Worm (Caenorhabditis elegans) whole organism, L1 larva: ENCODE measurements around the gene Y34B4A.4.
A peak's percentile ranks its signal among the peaks of the same experiment; 100 is the strongest.

Experiments used
- C16A3.4 ChIP-seq: fragments of 150-350 bp; optimal IDR thresholded peaks from 2 replicates; lab custom pipeline; 2014; ENCODE audit warnings: missing biosample characterization, missing genetic modification characterization
- C34B4.2 ChIP-seq: sonication (generic microtip); optimal IDR thresholded peaks from 2 replicates; lab custom pipeline; 2017; ENCODE audit warnings: mild to moderate bottlenecking, missing genetic modification characterization, missing compliant biosample characterization
- Y116A8C.19 ChIP-seq: sonication (generic microtip); optimal IDR thresholded peaks from 2 replicates; lab custom pipeline; 2016; ENCODE audit warnings: missing compliant biosample characterization, missing genetic modification characterization, borderline replicate concordance
- aly-2 ChIP-seq: fragments of 150-350 bp; optimal IDR thresholded peaks from 2 replicates; lab custom pipeline; 2014; ENCODE audit warnings: missing biosample characterization, missing genetic modification characterization
- ceh-63 ChIP-seq: fragments of 200-800 bp; sonication (Bioruptor generic); optimal IDR thresholded peaks from 2 replicates; lab custom pipeline; 2018; ENCODE audit warnings: mild to moderate bottlenecking, missing genetic modification characterization, missing compliant biosample characterization
- ceh-8 ChIP-seq: fragments of 200-800 bp; sonication (Bioruptor generic); optimal IDR thresholded peaks from 2 replicates; lab custom pipeline; 2018; ENCODE audit warnings: mild to moderate bottlenecking, missing genetic modification characterization, moderate library complexity, missing compliant biosample characterization
- dpl-1 ChIP-seq, 3 experiments: fragments of 150-350 bp in 2 of 3; sonication (generic microtip) in 1 of 3; optimal IDR thresholded peaks; 2 replicates each; lab custom pipeline; 2014 to 2017; ENCODE audit warnings: missing biosample characterization in 3 of 3, missing genetic modification characterization in 3 of 3, missing genetic modification reagents in 3 of 3
- dsc-1 ChIP-seq: sonication (generic microtip); optimal IDR thresholded peaks from 2 replicates; lab custom pipeline; 2016; ENCODE audit warnings: mild to moderate bottlenecking, missing genetic modification characterization, missing compliant biosample characterization
- efl-1 ChIP-seq, 4 experiments: fragments of 150-350 bp; optimal IDR thresholded peaks in 3 of 4; peaks in 1 of 4; 1 replicate in 1 of 4; 2 replicates in 3 of 4; lab custom pipeline; 2014; ENCODE audit warnings: missing biosample characterization in 2 of 4, missing genetic modification characterization in 2 of 4, missing genetic modification reagents in 2 of 4
- elt-2 ChIP-seq: sonication (generic microtip); optimal IDR thresholded peaks from 2 replicates; lab custom pipeline; 2016; ENCODE audit warnings: missing genetic modification characterization, mild to moderate bottlenecking, inconsistent platforms, missing compliant biosample characterization, missing genetic modification reagents
- fkh-10 ChIP-seq: sonication (generic microtip); optimal IDR thresholded peaks from 2 replicates; lab custom pipeline; 2017; ENCODE audit warnings: missing biosample characterization, missing genetic modification reagents, missing genetic modification characterization
- fkh-8 ChIP-seq: sonication (generic microtip); optimal IDR thresholded peaks from 2 replicates; lab custom pipeline; 2016; ENCODE audit warnings: mild to moderate bottlenecking, missing genetic modification characterization, missing compliant biosample characterization
- fos-1 ChIP-seq: fragments of 150-350 bp; optimal IDR thresholded peaks from 2 replicates; lab custom pipeline; 2014; ENCODE audit warnings: missing biosample characterization, missing genetic modification characterization
- grh-1 ChIP-seq: fragments of 200-800 bp; sonication (Bioruptor generic); IDR thresholded peaks from 2 replicates; pipeline ENCODE4 v1.3.6; 2022; ENCODE audit warnings: missing genetic modification reagents, missing genetic modification characterization, missing compliant biosample characterization
- lin-13 ChIP-seq: fragments of 150-350 bp; optimal IDR thresholded peaks from 2 replicates; lab custom pipeline; 2014; ENCODE audit warnings: missing biosample characterization, missing genetic modification reagents, missing genetic modification characterization
- lin-15B ChIP-seq: fragments of 150-350 bp; sonication (generic microtip); optimal IDR thresholded peaks from 3 replicates; lab custom pipeline; 2014; ENCODE audit warnings: missing biosample characterization, missing genetic modification characterization
- lin-35 ChIP-seq, 2 experiments: fragments of 150-350 bp; optimal IDR thresholded peaks; 2 replicates each; lab custom pipeline; 2014; ENCODE audit warnings: missing biosample characterization in 2 of 2, missing genetic modification characterization in 2 of 2, missing genetic modification reagents in 2 of 2
- lin-39 ChIP-seq: fragments of 150-350 bp; optimal IDR thresholded peaks from 2 replicates; lab custom pipeline; 2014; ENCODE audit warnings: missing biosample characterization, missing genetic modification reagents, missing genetic modification characterization
- lir-3 ChIP-seq: sonication (generic microtip); optimal IDR thresholded peaks from 2 replicates; lab custom pipeline; 2016; ENCODE audit warnings: mild to moderate bottlenecking, missing genetic modification characterization, moderate library complexity, missing compliant biosample characterization; ENCODE audit not compliant: poor library complexity
- mab-9 ChIP-seq: fragments of 200-800 bp; sonication (Bioruptor generic); IDR thresholded peaks from 2 replicates; pipeline ENCODE4 v1.3.6; 2022; ENCODE audit warnings: missing genetic modification reagents, missing genetic modification characterization, missing compliant biosample characterization
- mdl-1 ChIP-seq, 2 experiments: fragments of 150-350 bp; optimal IDR thresholded peaks; 2 replicates each; lab custom pipeline; 2014 to 2017; ENCODE audit warnings: missing biosample characterization in 2 of 2, missing genetic modification characterization in 2 of 2, inconsistent platforms in 1 of 2
- mef-2 ChIP-seq: fragments of 150-350 bp; optimal IDR thresholded peaks from 2 replicates; lab custom pipeline; 2014; ENCODE audit warnings: missing biosample characterization, missing genetic modification characterization
- mep-1 ChIP-seq: fragments of 150-350 bp; optimal IDR thresholded peaks from 2 replicates; lab custom pipeline; 2014; ENCODE audit warnings: missing biosample characterization, missing genetic modification characterization
- nhr-19 ChIP-seq: fragments of 200-800 bp; sonication (Bioruptor generic); conservative IDR thresholded peaks from 2 replicates; pipeline ENCODE4 v1.3.6; 2022; ENCODE audit warnings: missing genetic modification characterization, missing compliant biosample characterization
- nhr-237 ChIP-seq: fragments of 150-350 bp; optimal IDR thresholded peaks from 2 replicates; lab custom pipeline; 2014; ENCODE audit warnings: missing biosample characterization, missing genetic modification characterization
- nhr-77 ChIP-seq: fragments of 150-350 bp; optimal IDR thresholded peaks from 2 replicates; lab custom pipeline; 2014; ENCODE audit warnings: missing biosample characterization, missing genetic modification characterization
- nhr-84 ChIP-seq: sonication (generic microtip); optimal IDR thresholded peaks from 2 replicates; lab custom pipeline; 2017; ENCODE audit warnings: missing biosample characterization, missing genetic modification characterization
- pag-3 ChIP-seq: sonication (generic microtip); optimal IDR thresholded peaks from 2 replicates; lab custom pipeline; 2017; ENCODE audit warnings: missing genetic modification characterization, mild to moderate bottlenecking, missing compliant biosample characterization, antibody characterized with exemption, borderline replicate concordance; ENCODE audit not compliant: insufficient read depth
- rnt-1 ChIP-seq: sonication (generic microtip); optimal IDR thresholded peaks from 2 replicates; lab custom pipeline; 2016; ENCODE audit warnings: mild to moderate bottlenecking, missing genetic modification characterization, moderate library complexity, missing compliant biosample characterization
- skn-1 ChIP-seq: fragments of 150-350 bp; optimal IDR thresholded peaks from 2 replicates; lab custom pipeline; 2014; ENCODE audit warnings: missing biosample characterization, missing genetic modification characterization
- snpc-4 ChIP-seq: fragments of 150-350 bp; optimal IDR thresholded peaks from 2 replicates; lab custom pipeline; 2014; ENCODE audit warnings: missing biosample characterization, missing genetic modification characterization
- sptf-1 ChIP-seq: fragments of 150-350 bp; optimal IDR thresholded peaks from 2 replicates; lab custom pipeline; 2014; ENCODE audit warnings: missing biosample characterization, missing genetic modification characterization
- swsn-7 ChIP-seq: sonication (generic microtip); optimal IDR thresholded peaks from 2 replicates; lab custom pipeline; 2016; ENCODE audit warnings: missing genetic modification characterization, missing compliant biosample characterization
- tbx-2 ChIP-seq: sonication (generic microtip); optimal IDR thresholded peaks from 2 replicates; lab custom pipeline; 2016; ENCODE audit warnings: missing genetic modification characterization, missing compliant biosample characterization
- vab-15 ChIP-seq: sonication (generic microtip); optimal IDR thresholded peaks from 2 replicates; lab custom pipeline; 2017; ENCODE audit warnings: missing genotype, mild to moderate bottlenecking, missing genetic modification characterization, missing compliant biosample characterization
- xbp-1 ChIP-seq: sonication (generic microtip); optimal IDR thresholded peaks from 2 replicates; lab custom pipeline; 2016; ENCODE audit warnings: missing genetic modification characterization, missing compliant biosample characterization
- zip-4 ChIP-seq: fragments of 200-800 bp; sonication (Bioruptor generic); optimal IDR thresholded peaks from 2 replicates; lab custom pipeline; 2018; ENCODE audit warnings: mild to moderate bottlenecking, missing genetic modification characterization, moderate library complexity, missing compliant biosample characterization
- ztf-11 ChIP-seq, 2 experiments: sonication (generic microtip); optimal IDR thresholded peaks; 2 replicates each; lab custom pipeline; 2016 to 2017; ENCODE audit warnings: missing genetic modification characterization in 2 of 2, missing biosample characterization in 1 of 2, missing compliant biosample characterization in 1 of 2
- ztf-4 ChIP-seq: fragments of 150-350 bp; optimal IDR thresholded peaks from 2 replicates; lab custom pipeline; 2014; ENCODE audit warnings: missing biosample characterization, missing genetic modification characterization

Gene Y34B4A.4

DNA sequence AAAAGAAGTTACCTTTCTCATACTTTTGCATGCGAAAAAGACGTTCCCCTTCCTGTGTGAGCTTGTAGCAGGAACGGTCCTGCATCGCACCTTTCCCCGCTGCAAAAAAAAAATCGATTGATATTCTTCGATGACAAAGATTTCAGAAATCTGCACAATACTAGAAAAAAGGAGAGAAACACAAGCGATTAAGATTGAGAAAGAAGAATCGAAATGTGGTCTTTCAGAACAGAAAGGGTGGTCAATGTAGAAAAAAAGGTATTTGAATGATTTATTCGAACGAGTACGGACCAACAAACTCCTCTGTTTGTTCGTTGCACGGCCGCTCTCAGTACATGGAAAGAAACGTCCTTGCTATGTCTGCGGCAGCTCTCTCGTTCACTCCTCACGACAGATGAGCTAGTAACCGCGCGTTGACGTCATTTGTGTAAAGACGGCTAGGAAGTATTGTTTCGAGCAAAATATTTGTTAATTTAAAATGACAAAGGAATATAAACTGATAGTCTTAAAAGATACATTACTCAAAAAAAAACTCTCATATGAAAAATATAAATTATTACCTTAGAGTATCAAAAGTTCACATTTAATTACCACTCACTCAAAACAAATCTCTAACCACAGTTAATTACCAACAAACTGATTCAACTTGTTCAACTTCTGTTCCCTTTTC is 34.0 kb downstream of the Y34B4A.4 start, which contains the start of gene ift-81 (continued):
- TF ChIP-seq swsn-7 (tag; lab: Kevin White, UChicago) (peak; percentile 74), lir-3 (tag; lab: Kevin White, UChicago) (no peak), snpc-4 (no peak), mep-1 (no peak), elt-2 (tag; lab: Kevin White, UChicago) (no peak), ztf-4 (no peak), C16A3.4 (tag; lab: Kevin White, UChicago) (peak; percentile 8), zip-4 (GFP tag; lab: Kevin White, UChicago) (no peak), lin-15B (tag; lab: Kevin White, UChicago) (no peak), mab-9 (GFP tag; lab: Robert Waterston, UW) (no peak), pag-3 (tag; lab: Kevin White, UChicago) (no peak), ceh-63 (GFP tag; lab: Kevin White, UChicago) (no peak), xbp-1 (tag; lab: Kevin White, UChicago) (peak; percentile 68), aly-2 (tag; lab: Kevin White, UChicago) (no peak), nhr-84 (tag; lab: Kevin White, UChicago) (no peak), ztf-11 (tag; optimal IDR thresholded peaks at IDR 0.05; lab: Kevin White, UChicago) (peak in 1 of 2 experiments; percentile 8), tbx-2 (tag; lab: Kevin White, UChicago) (peak; percentile 64), rnt-1 (peak; percentile 79), skn-1 (tag; lab: Kevin White, UChicago) (peak; percentile 37), mdl-1 (tag; optimal IDR thresholded peaks at IDR 0.05; lab: Kevin White, UChicago) (peak in 1 of 2 experiments; percentile 32), vab-15 (tag; lab: Kevin White, UChicago) (no peak), fkh-8 (tag; lab: Kevin White, UChicago) (peak; percentile 55), nhr-77 (peak; percentile 15), sptf-1 (tag; lab: Kevin White, UChicago) (no peak), lin-35 (GFP tag; optimal IDR thresholded peaks at IDR 0.05; lab: Kevin White, UChicago) (peak; percentile 28 to 30), dsc-1 (tag; lab: Kevin White, UChicago) (peak; percentile 68), Y116A8C.19 (no peak), nhr-19 (GFP tag; lab: Robert Waterston, UW) (peak; percentile 61)

DNA sequence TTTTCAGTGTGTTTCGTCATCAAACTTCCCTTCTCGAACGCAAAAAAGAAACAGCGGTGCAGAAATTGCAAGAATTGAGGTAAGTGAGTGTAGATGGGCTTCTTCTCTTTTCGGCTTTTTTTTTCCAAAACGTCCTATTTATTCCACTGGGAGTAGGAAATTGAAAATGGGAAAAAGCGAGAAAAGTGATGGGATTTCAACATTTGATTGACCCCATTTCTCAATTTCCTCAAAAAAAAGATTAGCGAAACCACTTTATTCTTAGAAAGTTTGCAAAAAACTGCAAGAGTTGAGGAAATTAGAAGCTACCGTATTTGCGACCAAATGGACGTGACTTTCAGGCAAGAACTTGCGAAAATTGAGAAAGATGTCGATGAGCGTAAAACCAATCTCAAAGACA is 39.4 kb downstream of the Y34B4A.4 start, which contains the start of gene ags-3:
ags-3 (minus strand) TSS at position 101 of the 400 bp plus-strand sequence.
- TF ChIP-seq xbp-1 (tag; lab: Kevin White, UChicago) = no peak
- TF ChIP-seq lin-35 (GFP tag; optimal IDR thresholded peaks at IDR 0.05; lab: Kevin White, UChicago) = no peak
- no peak for TF ChIP-seq tbx-2 (tag; lab: Kevin White, UChicago)
- no peak for TF ChIP-seq mef-2
- TF ChIP-seq nhr-237 = no peak
- TF ChIP-seq dpl-1 (GFP tag; optimal IDR thresholded peaks at IDR 0.05; lab: Kevin White, UChicago) = no peak
- TF ChIP-seq grh-1 (GFP tag; lab: Robert Waterston, UW) = no peak
- no peak for TF ChIP-seq C34B4.2 (tag; lab: Kevin White, UChicago)
- TF ChIP-seq fkh-10 (GFP tag; lab: Kevin White, UChicago) = no peak
- TF ChIP-seq nhr-77 = no peak
- TF ChIP-seq fos-1 = no peak
- no peak for TF ChIP-seq lin-13 (GFP tag; lab: Kevin White, UChicago)
- TF ChIP-seq lin-39 (tag; lab: Kevin White, UChicago) = no peak
- TF ChIP-seq ceh-8 (GFP tag; lab: Kevin White, UChicago) = no peak
- no peak for TF ChIP-seq efl-1 (optimal IDR thresholded peaks at IDR 0.05; lab: Kevin White, UChicago)
- TF ChIP-seq efl-1 (GFP tag; optimal IDR thresholded peaks at IDR 0.05 in 1 of 2; lab: Kevin White, UChicago) = no peak
- no peak for TF ChIP-seq aly-2 (tag; lab: Kevin White, UChicago)
- TF ChIP-seq, all 84 proteins: peak for 0
